Worm (Caenorhabditis elegans): ENCODE measurements around the gene T21D12.14.
A peak's percentile ranks its signal among the peaks of the same experiment; 100 is the strongest.

T21D12.14 gene

ce11 chrIV:291851-292367 is 4.0 kb upstream of the T21D12.14 start (continued):
- TF ChIP-seq unc-55 (GFP tag; optimal IDR thresholded peaks at IDR 0.05) = no peak
- TF ChIP-seq elt-3 (tag; optimal IDR thresholded peaks at IDR 0.05) = no peak
- TF ChIP-seq nhr-12 (tag; optimal IDR thresholded peaks at IDR 0.05) = no peak
- TF ChIP-seq elt-1 (tag; optimal IDR thresholded peaks at IDR 0.05) = no peak
- no peak for TF ChIP-seq ceh-16 (tag; optimal IDR thresholded peaks at IDR 0.05)
- TF ChIP-seq nhr-6 (tag; optimal IDR thresholded peaks at IDR 0.05) = no peak
- TF ChIP-seq nhr-77 (tag; optimal IDR thresholded peaks at IDR 0.05) = no peak
- no peak for TF ChIP-seq peb-1 (tag; optimal IDR thresholded peaks at IDR 0.05)
- no peak for TF ChIP-seq R02D3.7 (tag; optimal IDR thresholded peaks at IDR 0.05)
- TF ChIP-seq dmd-4 (tag; optimal IDR thresholded peaks at IDR 0.05) = no peak
- no peak for TF ChIP-seq nhr-10 (tag; optimal IDR thresholded peaks at IDR 0.05)
- peak; percentile 47 for TF ChIP-seq Y55F3AM.14 (GFP tag; optimal IDR thresholded peaks at IDR 0.05)
- TF ChIP-seq ztf-11 (tag; optimal IDR thresholded peaks at IDR 0.05) = no peak
- TF ChIP-seq alr-1 (tag; optimal IDR thresholded peaks at IDR 0.05) = no peak
- no peak for TF ChIP-seq snpc-4 (tag; optimal IDR thresholded peaks at IDR 0.05)
- TF ChIP-seq mab-5 (tag; optimal IDR thresholded peaks at IDR 0.05) = no peak
- TF ChIP-seq nhr-25 (tag; optimal IDR thresholded peaks at IDR 0.05) = no peak
- peak; percentile 6 for TF ChIP-seq F13H6.1 (tag; optimal IDR thresholded peaks at IDR 0.05)
- TF ChIP-seq nhr-21 (tag; optimal IDR thresholded peaks at IDR 0.05) = peak; percentile 3
- peak; percentile 18 for TF ChIP-seq blmp-1 (tag; optimal IDR thresholded peaks at IDR 0.05; ENCODE audit: insufficient read depth)
- TF ChIP-seq lin-39 (tag; optimal IDR thresholded peaks at IDR 0.05) = no peak
- no peak for TF ChIP-seq sem-4 (tag; optimal IDR thresholded peaks at IDR 0.05)
- TF ChIP-seq mbf-1 (tag; optimal IDR thresholded peaks at IDR 0.05) = no peak
- peak in 1 of 2 experiments; percentile 43 for TF ChIP-seq lsy-2 (tag; optimal IDR thresholded peaks at IDR 0.05)
- TF ChIP-seq skn-1 (tag; optimal IDR thresholded peaks at IDR 0.05) = peak; percentile 87
- TF ChIP-seq ama-1 (optimal IDR thresholded peaks at IDR 0.05) = peak; percentile 13

ce11 chrIV:291356-291755 is 3.4 kb upstream of the T21D12.14 start, which contains the start of gene T21D12.7:
T21D12.7 (minus strand) TSS chrIV:291456.
- TF ChIP-seq alr-1 (tag; optimal IDR thresholded peaks at IDR 0.05) (no peak), mab-5 (tag; optimal IDR thresholded peaks at IDR 0.05) (no peak), R02D3.7 (tag; optimal IDR thresholded peaks at IDR 0.05) (no peak), ZK546.5 (tag; optimal IDR thresholded peaks at IDR 0.05) (no peak), nhr-129 (tag; optimal IDR thresholded peaks at IDR 0.05) (no peak), lin-11 (tag; optimal IDR thresholded peaks at IDR 0.05) (no peak), ama-1 (optimal IDR thresholded peaks at IDR 0.05) (no peak)

ce11 chrIV:290387-290786 is 2.5 kb upstream of the T21D12.14 start:
- TF ChIP-seq ceh-82 (tag; optimal IDR thresholded peaks at IDR 0.05) (no peak), unc-55 (GFP tag; optimal IDR thresholded peaks at IDR 0.05) (no peak), lsy-2 (tag; optimal IDR thresholded peaks at IDR 0.05) (no peak), skn-1 (tag; optimal IDR thresholded peaks at IDR 0.05) (no peak), lin-11 (tag; optimal IDR thresholded peaks at IDR 0.05) (no peak), alr-1 (tag; optimal IDR thresholded peaks at IDR 0.05) (no peak), nhr-23 (tag; optimal IDR thresholded peaks at IDR 0.05) (no peak), ztf-1 (GFP tag; conservative IDR thresholded peaks at IDR 0.05) (no peak), ceh-16 (tag; optimal IDR thresholded peaks at IDR 0.05) (no peak), elt-3 (tag; optimal IDR thresholded peaks at IDR 0.05) (no peak), fos-1 (tag; optimal IDR thresholded peaks at IDR 0.05) (no peak), nhr-129 (tag; optimal IDR thresholded peaks at IDR 0.05) (no peak), lin-13 (GFP tag; optimal IDR thresholded peaks at IDR 0.05) (no peak), crh-2 (tag; optimal IDR thresholded peaks at IDR 0.05) (no peak), R02D3.7 (tag; optimal IDR thresholded peaks at IDR 0.05) (no peak), unc-39 (tag; optimal IDR thresholded peaks at IDR 0.05) (no peak), gmeb-1 (tag; optimal IDR thresholded peaks at IDR 0.05) (no peak), zag-1 (tag; optimal IDR thresholded peaks at IDR 0.05) (no peak)

ce11 chrIV:283347-283746 is 4.6 kb downstream of the T21D12.14 start, which contains the start of gene best-19:
best-19 (plus strand) TSS chrIV:283647.
- TF ChIP-seq ztf-11 (tag; optimal IDR thresholded peaks at IDR 0.05) = no peak
- TF ChIP-seq alr-1 (tag; optimal IDR thresholded peaks at IDR 0.05) = no peak
- no peak for TF ChIP-seq sma-9 (GFP tag; optimal IDR thresholded peaks at IDR 0.05)
- no peak for TF ChIP-seq sma-9 (tag; optimal IDR thresholded peaks at IDR 0.05)
- no peak for TF ChIP-seq nhr-77 (tag; optimal IDR thresholded peaks at IDR 0.05)
- TF ChIP-seq sma-3 (GFP tag; optimal IDR thresholded peaks at IDR 0.05) = no peak
- no peak for TF ChIP-seq nhr-6 (tag; optimal IDR thresholded peaks at IDR 0.05)
- TF ChIP-seq nhr-23 (tag; optimal IDR thresholded peaks at IDR 0.05) = no peak
- no peak for TF ChIP-seq unc-39 (tag; optimal IDR thresholded peaks at IDR 0.05)
- no peak for TF ChIP-seq zag-1 (tag; optimal IDR thresholded peaks at IDR 0.05)

Measured in whole organism, L2 larva.